Fruit fly (Drosophila melanogaster) whole organism, embryonic: ENCODE results near the gene LeuRS-m.

ENCODE experiments used
- Awh ChIP-seq: fragments of 200-800 bp; sonication (Bioruptor generic); IDR thresholded peaks from 2 replicates; pipeline ENCODE4, ENCODE4 v1.3.6; 2022; ENCODE audit warnings: missing biosample characterization, missing genetic modification characterization
- CG10267 ChIP-seq: fragments of 200-800 bp; sonication (Bioruptor generic); optimal IDR thresholded peaks from 2 replicates; lab custom pipeline; 2018; ENCODE audit warnings: missing biosample characterization, mild to moderate bottlenecking, missing genetic modification characterization, moderate library complexity
- CG10366 ChIP-seq: fragments of 200-800 bp; sonication (Bioruptor generic); IDR thresholded peaks from 2 replicates; pipeline ENCODE4 v1.3.6; 2022; ENCODE audit warnings: missing biosample characterization, missing genetic modification characterization
- CG10959 ChIP-seq: fragments of 200-800 bp; sonication (Bioruptor generic); IDR thresholded peaks from 2 replicates; pipeline ENCODE4 v1.3.6; 2022; ENCODE audit warnings: missing biosample characterization, missing genetic modification characterization
- CG12744 ChIP-seq: fragments of 200-800 bp; sonication (Bioruptor generic); optimal IDR thresholded peaks from 2 replicates; lab custom pipeline; 2016; ENCODE audit warnings: missing biosample characterization, missing genetic modification characterization
- CG14441 ChIP-seq: fragments of 200-800 bp; sonication (Bioruptor generic); IDR thresholded peaks from 2 replicates; pipeline ENCODE4 v1.3.6; 2022; ENCODE audit warnings: missing biosample characterization, missing genetic modification characterization
- CG14860 ChIP-seq: fragments of 200-800 bp; sonication (Bioruptor generic); IDR thresholded peaks from 3 replicates; pipeline ENCODE4 v1.3.6; 2022; ENCODE audit warnings: missing biosample characterization, missing genetic modification characterization; ENCODE audit not compliant: partially characterized antibody
- CG16813 ChIP-seq: fragments of 200-800 bp; sonication (Bioruptor generic); IDR thresholded peaks from 3 replicates; pipeline ENCODE4 v1.3.6; 2022; ENCODE audit warnings: missing biosample characterization, missing genetic modification characterization; ENCODE audit not compliant: partially characterized antibody
- CG17385 ChIP-seq: fragments of 200-800 bp; sonication (Bioruptor generic); optimal IDR thresholded peaks from 3 replicates; lab custom pipeline; 2018; ENCODE audit warnings: missing biosample characterization, mild to moderate bottlenecking, missing genetic modification characterization
- CG17802 ChIP-seq: fragments of 200-800 bp; sonication (Bioruptor generic); optimal IDR thresholded peaks from 2 replicates; lab custom pipeline; 2018; ENCODE audit warnings: missing biosample characterization, mild to moderate bottlenecking, missing genetic modification characterization, moderate library complexity
- CG33213 ChIP-seq: fragments of 200-800 bp; sonication (Bioruptor generic); optimal IDR thresholded peaks from 3 replicates; lab custom pipeline; 2016; ENCODE audit warnings: missing biosample characterization, missing genetic modification characterization
- CG4820 ChIP-seq: fragments of 200-800 bp; sonication (Bioruptor generic); optimal IDR thresholded peaks from 3 replicates; lab custom pipeline; 2016; ENCODE audit warnings: missing biosample characterization, missing genetic modification characterization
- CG6254 ChIP-seq: fragments of 200-800 bp; sonication (Bioruptor generic); optimal IDR thresholded peaks from 3 replicates; lab custom pipeline; 2017; ENCODE audit warnings: mild to moderate bottlenecking, missing biosample characterization, missing genetic modification reagents, missing genetic modification characterization
- CG7745 ChIP-seq: fragments of 200-800 bp; sonication (Bioruptor generic); optimal IDR thresholded peaks from 2 replicates; lab custom pipeline; 2018; ENCODE audit warnings: missing biosample characterization, mild to moderate bottlenecking, missing genetic modification characterization, moderate library complexity
- CG8924 ChIP-seq: fragments of 200-800 bp; optimal IDR thresholded peaks from 3 replicates; lab custom pipeline; 2019; ENCODE audit warnings: missing biosample characterization, mild to moderate bottlenecking, missing genetic modification characterization, moderate library complexity
- CG9437 ChIP-seq: fragments of 200-800 bp; sonication (Bioruptor generic); optimal IDR thresholded peaks from 2 replicates; lab custom pipeline; 2018; ENCODE audit warnings: missing biosample characterization, mild to moderate bottlenecking, missing genetic modification characterization
- CG9609 ChIP-seq: fragments of 200-800 bp; sonication (Bioruptor generic); optimal IDR thresholded peaks from 3 replicates; lab custom pipeline; 2016; ENCODE audit warnings: missing biosample characterization, missing genetic modification characterization
- CG9876 ChIP-seq: fragments of 200-800 bp; sonication (Bioruptor generic); optimal IDR thresholded peaks from 2 replicates; lab custom pipeline; 2016; ENCODE audit warnings: missing biosample characterization, missing genetic modification characterization
- Dip2 ChIP-seq: fragments of 200-800 bp; sonication (Bioruptor generic); IDR thresholded peaks from 2 replicates; pipeline ENCODE4 v1.3.6; 2022; ENCODE audit warnings: missing biosample characterization, missing genetic modification characterization
- ERR ChIP-seq: fragments of 200-800 bp; sonication (Bioruptor generic); optimal IDR thresholded peaks from 2 replicates; lab custom pipeline; 2016; ENCODE audit warnings: missing biosample characterization, missing genetic modification characterization
- Hmx ChIP-seq: fragments of 200-800 bp; sonication (Bioruptor generic); optimal IDR thresholded peaks from 2 replicates; lab custom pipeline; 2016; ENCODE audit warnings: missing biosample characterization, missing genetic modification characterization
- NC2β ChIP-seq: fragments of 200-800 bp; sonication (Bioruptor generic); optimal IDR thresholded peaks from 2 replicates; lab custom pipeline; 2016; ENCODE audit warnings: missing biosample characterization, missing genetic modification characterization
- Nf-YA ChIP-seq: fragments of 200-800 bp; sonication (Bioruptor generic); IDR thresholded peaks from 2 replicates; pipeline ENCODE4 v1.3.6; 2022; ENCODE audit warnings: missing biosample characterization, missing genetic modification characterization
- Sry-β ChIP-seq: fragments of 200-800 bp; sonication (Bioruptor generic); optimal IDR thresholded peaks from 2 replicates; lab custom pipeline; 2018; ENCODE audit warnings: missing biosample characterization, mild to moderate bottlenecking, missing genetic modification characterization, moderate library complexity
- TFAM ChIP-seq: fragments of 200-800 bp; sonication (Bioruptor generic); optimal IDR thresholded peaks from 2 replicates; lab custom pipeline; 2017; ENCODE audit warnings: missing biosample characterization, missing genetic modification characterization, inconsistent platforms
- caup ChIP-seq: fragments of 200-800 bp; sonication (Bioruptor generic); optimal IDR thresholded peaks from 3 replicates; lab custom pipeline; 2017; ENCODE audit warnings: missing biosample characterization, mild to moderate bottlenecking, missing genetic modification characterization, moderate library complexity; ENCODE audit not compliant: severe bottlenecking
- croc ChIP-seq: fragments of 200-800 bp; sonication (Bioruptor generic); conservative IDR thresholded peaks from 3 replicates; pipeline ENCODE4 v1.3.6; 2022; ENCODE audit warnings: missing biosample characterization, missing genetic modification characterization
- cwo ChIP-seq: fragments of 200-800 bp; sonication (Bioruptor generic); optimal IDR thresholded peaks from 3 replicates; lab custom pipeline; 2017; ENCODE audit warnings: missing biosample characterization, missing genetic modification characterization, mild to moderate bottlenecking, moderate library complexity, missing genetic modification reagents
- dm ChIP-seq: fragments of 200-800 bp; sonication (Bioruptor generic); optimal IDR thresholded peaks from 3 replicates; lab custom pipeline; 2016; ENCODE audit warnings: missing biosample characterization, missing genetic modification characterization
- dysf ChIP-seq: fragments of 200-800 bp; sonication (Bioruptor generic); IDR thresholded peaks from 3 replicates; pipeline ENCODE4 v1.3.6; 2022; ENCODE audit warnings: missing biosample characterization, missing genetic modification characterization
- fd102C ChIP-seq: fragments of 200-800 bp; sonication (Bioruptor generic); optimal IDR thresholded peaks from 2 replicates; lab custom pipeline; 2018; ENCODE audit warnings: missing biosample characterization, mild to moderate bottlenecking, missing genetic modification characterization, moderate library complexity
- gsb ChIP-seq: fragments of 200-800 bp; sonication (Bioruptor generic); IDR thresholded peaks from 2 replicates; pipeline ENCODE4 v1.3.6; 2022; ENCODE audit warnings: missing biosample characterization, missing genetic modification characterization
- h ChIP-seq: fragments of >200 bp; optimal IDR thresholded peaks from 2 replicates; lab custom pipeline; 2017
- hkb ChIP-seq, 2 experiments: fragments of 200-800 bp in 1 of 2; fragments of >200 bp in 1 of 2; sonication (Bioruptor generic) in 1 of 2; IDR thresholded peaks in 1 of 2; optimal IDR thresholded peaks in 1 of 2; 2 replicates each; pipeline versions ENCODE4 v1.3.6 to Lab custom; 2017 to 2022; ENCODE audit warnings: missing biosample characterization in 1 of 2, missing genetic modification characterization in 1 of 2
- klu ChIP-seq: fragments of 200-800 bp; sonication (Bioruptor generic); IDR thresholded peaks from 2 replicates; pipeline ENCODE4 v1.3.6; 2022; ENCODE audit warnings: missing biosample characterization, missing genetic modification characterization
- kni ChIP-seq: fragments of 200-800 bp; sonication (Bioruptor generic); optimal IDR thresholded peaks from 3 replicates; lab custom pipeline; 2017; ENCODE audit warnings: mild to moderate bottlenecking, missing biosample characterization, missing genetic modification reagents, missing genetic modification characterization
- lbe ChIP-seq: fragments of 200-800 bp; sonication (Bioruptor generic); optimal IDR thresholded peaks from 2 replicates; lab custom pipeline; 2016; ENCODE audit warnings: missing biosample characterization, mild to moderate bottlenecking, missing genetic modification characterization
- luna ChIP-seq: fragments of 200-800 bp; sonication (Bioruptor generic); optimal IDR thresholded peaks from 2 replicates; lab custom pipeline; 2016; ENCODE audit warnings: missing biosample characterization, missing genetic modification characterization
- maf-S ChIP-seq: fragments of 200-800 bp; sonication (Bioruptor generic); optimal IDR thresholded peaks from 2 replicates; lab custom pipeline; 2016; ENCODE audit warnings: missing biosample characterization, missing genetic modification characterization
- nerfin-2 ChIP-seq: fragments of 200-800 bp; sonication (Bioruptor generic); IDR thresholded peaks from 2 replicates; pipeline ENCODE4 v1.3.6; 2022; ENCODE audit warnings: missing biosample characterization, missing genetic modification characterization; ENCODE audit not compliant: partially characterized antibody
- pan ChIP-seq, 4 experiments: fragments of >200 bp in 3 of 4; fragments of 200-800 bp in 1 of 4; sonication (Bioruptor generic) in 1 of 4; optimal IDR thresholded peaks in 3 of 4; IDR thresholded peaks in 1 of 4; 2 replicates each; pipeline versions ENCODE4 v1.3.6 to Lab custom; 2017 to 2022; ENCODE audit warnings: missing biosample characterization in 2 of 4, missing genetic modification characterization in 2 of 4, mixed read lengths in 1 of 4
- slou ChIP-seq: fragments of 200-800 bp; sonication (Bioruptor generic); optimal IDR thresholded peaks from 3 replicates; lab custom pipeline; 2016; ENCODE audit warnings: missing biosample characterization, missing genetic modification characterization
- slp2 ChIP-seq: fragments of 200-800 bp; sonication (Bioruptor generic); optimal IDR thresholded peaks from 2 replicates; lab custom pipeline; 2016; ENCODE audit warnings: missing biosample characterization, missing genetic modification characterization
- sob ChIP-seq: fragments of 200-800 bp; sonication (Bioruptor generic); IDR thresholded peaks from 2 replicates; pipeline ENCODE4 v1.3.6; 2022; ENCODE audit warnings: missing biosample characterization, missing genetic modification characterization
- tna ChIP-seq: fragments of 200-800 bp; sonication (Bioruptor generic); IDR thresholded peaks from 2 replicates; pipeline ENCODE4 v1.3.6; 2022; ENCODE audit warnings: missing biosample characterization, missing genetic modification characterization; ENCODE audit not compliant: partially characterized antibody
- trh ChIP-seq: fragments of 200-800 bp; sonication (Bioruptor generic); optimal IDR thresholded peaks from 2 replicates; lab custom pipeline; 2016; ENCODE audit warnings: missing biosample characterization, missing genetic modification characterization
- twi ChIP-seq: fragments of 200-800 bp; optimal IDR thresholded peaks from 2 replicates; lab custom pipeline; 2019; ENCODE audit warnings: missing biosample characterization, mild to moderate bottlenecking, missing genetic modification characterization, moderate library complexity
- zfh2 ChIP-seq: fragments of 200-800 bp; sonication (Bioruptor generic); optimal IDR thresholded peaks from 2 replicates; lab custom pipeline; 2016; ENCODE audit warnings: missing biosample characterization, missing genetic modification characterization

LeuRS-m gene

dm6 chr3L:4824356-4825138 is 1.1 kb upstream of the LeuRS-m start (continued):
- TF ChIP-seq CG10267 (tag; lab: Kevin White, UChicago) (peak; percentile 90), trh (GFP tag; lab: Kevin White, UChicago) (peak; percentile 88), CG14441 (GFP tag; lab: Robert Waterston, UW) (peak; percentile 98), slou (GFP tag; lab: Kevin White, UChicago) (peak; percentile 90), fd102C (peak; percentile 65), CG10366 (GFP tag; lab: Robert Waterston, UW) (peak; percentile 97), dm (peak; percentile 82), lbe (GFP tag; lab: Kevin White, UChicago) (peak; percentile 80), nerfin-2 (GFP tag; lab: Robert Waterston, UW) (no peak), Hmx (GFP tag; lab: Kevin White, UChicago) (no peak), Nf-YA (GFP tag; lab: Robert Waterston, UW) (peak; percentile 95), twi (peak; percentile 91), CG9609 (GFP tag; lab: Kevin White, UChicago) (peak; percentile 81), dysf (GFP tag; lab: Robert Waterston, UW) (peak; percentile 98), gsb (peak; percentile 94), CG7745 (tag; lab: Kevin White, UChicago) (peak; percentile 38), CG17802 (tag; lab: Kevin White, UChicago) (peak; percentile 51), sob (GFP tag; lab: Robert Waterston, UW) (peak; percentile 98), CG17385 (GFP tag; lab: Kevin White, UChicago) (peak; percentile 90), CG10959 (GFP tag; lab: Robert Waterston, UW) (peak; percentile 96), klu (peak; percentile 96), CG33213 (GFP tag; lab: Kevin White, UChicago) (peak; percentile 90), NC2β (peak; percentile 90), TFAM (GFP tag; lab: Kevin White, UChicago) (peak; percentile 76), CG6254 (GFP tag; lab: Kevin White, UChicago) (peak; percentile 86), croc (GFP tag; lab: Robert Waterston, UW) (peak; percentile 92), ERR (peak; percentile 65), h (lab: Kevin White, UChicago) (no peak), CG8924 (tag; lab: Kevin White, UChicago) (peak; percentile 97), caup (peak; percentile 94), kni (GFP tag; lab: Kevin White, UChicago) (peak; percentile 9), tna (GFP tag; lab: Robert Waterston, UW) (no peak), CG9876 (GFP tag; lab: Kevin White, UChicago) (peak; percentile 28), CG16813 (GFP tag; lab: Robert Waterston, UW) (no peak; the same call in 2 of the 3 replicates), Awh (peak; percentile 97), pan (optimal IDR thresholded peaks at IDR 0.05; lab: Kevin White, UChicago) (no peak), pan (GFP tag; optimal IDR thresholded peaks at IDR 0.05 in 1 of 2, IDR thresholded peaks at IDR 0.05 in 1 of 2) (peak in 1 of 2 experiments; percentile 97), CG12744 (GFP tag; lab: Kevin White, UChicago) (peak; percentile 92), CG4820 (peak; percentile 95), maf-S (GFP tag; lab: Kevin White, UChicago) (peak; percentile 81), Sry-β (GFP tag; lab: Kevin White, UChicago) (peak; percentile 30), luna (GFP tag; lab: Kevin White, UChicago) (peak; percentile 73), slp2 (GFP tag; lab: Kevin White, UChicago) (peak; percentile 57), cwo (GFP tag; lab: Kevin White, UChicago) (peak; percentile 90), zfh2 (GFP tag; lab: Kevin White, UChicago) (peak; percentile 90), CG9437 (GFP tag; lab: Kevin White, UChicago) (peak; percentile 91), CG14860 (GFP tag; lab: Robert Waterston, UW) (no peak), Dip2 (GFP tag; lab: Robert Waterston, UW) (peak; percentile 59), hkb (optimal IDR thresholded peaks at IDR 0.05; lab: Kevin White, UChicago) (no peak), hkb (GFP tag; IDR thresholded peaks at IDR 0.05; lab: Robert Waterston, UW) (peak; percentile 98)
